Fruit fly (Drosophila melanogaster): ENCODE results near the gene Pburs.

Pburs gene

DNA sequence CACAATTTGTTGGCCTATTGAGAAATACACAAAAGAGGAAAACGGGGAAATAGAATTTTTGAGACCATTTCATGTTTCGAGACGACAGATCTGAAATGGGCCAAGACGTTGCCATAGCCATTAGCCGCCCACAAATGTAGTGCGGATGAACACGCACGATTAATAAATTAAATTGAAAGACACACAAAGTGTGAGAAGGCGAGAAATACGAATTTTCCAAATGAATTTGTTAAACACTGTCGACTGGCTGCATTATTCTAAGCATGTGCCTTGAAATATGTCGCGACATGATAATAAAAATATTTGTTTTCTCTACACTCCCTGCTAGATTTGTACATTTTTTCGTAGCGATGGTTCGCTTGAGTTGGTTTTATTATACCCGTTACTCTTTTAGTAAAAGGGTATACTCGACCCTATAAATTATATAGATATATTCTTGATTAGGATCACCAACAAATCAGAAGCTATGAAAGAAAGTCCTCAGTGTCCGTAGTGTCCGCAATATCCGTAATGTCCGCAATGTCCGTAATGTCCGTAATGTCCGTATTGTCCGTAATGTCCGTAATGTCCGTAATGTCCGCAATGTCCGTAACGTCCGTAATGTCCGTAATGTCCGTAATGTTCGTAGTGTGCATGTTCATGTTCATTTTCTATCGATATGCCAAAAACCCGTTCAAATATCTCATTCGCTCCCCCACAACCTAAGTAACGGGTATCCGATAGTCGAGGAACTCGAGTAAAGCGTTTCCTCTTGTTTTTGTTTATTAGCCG, 40.5 kb downstream of the Pburs start (continued):
- peak; percentile 7 for TF ChIP-seq sug (tag; optimal IDR thresholded peaks at IDR 0.05)
- no peak for TF ChIP-seq Opbp (GFP tag; IDR thresholded peaks at IDR 0.05; ENCODE audit: partially characterized antibody)
- no peak for TF ChIP-seq schlank (tag; optimal IDR thresholded peaks at IDR 0.05)
- no peak for TF ChIP-seq MTF-1 (GFP tag; optimal IDR thresholded peaks at IDR 0.05; ENCODE audit: borderline replicate concordance)
- TF ChIP-seq crc (GFP tag; optimal IDR thresholded peaks at IDR 0.05) = no peak
- peak; percentile 30 for TF ChIP-seq CG1603 (tag; optimal IDR thresholded peaks at IDR 0.05)
- TF ChIP-seq Myb (GFP tag; optimal IDR thresholded peaks at IDR 0.05) = peak; percentile 1
- TF ChIP-seq caup (GFP tag; optimal IDR thresholded peaks at IDR 0.05; ENCODE audit: severe bottlenecking) = no peak
- TF ChIP-seq ro (GFP tag; IDR thresholded peaks at IDR 0.05) = no peak
- no peak for TF ChIP-seq slou (GFP tag; optimal IDR thresholded peaks at IDR 0.05)
- TF ChIP-seq HmgZ (tag; optimal IDR thresholded peaks at IDR 0.05) = no peak
- TF ChIP-seq E2f2 (GFP tag; IDR thresholded peaks at IDR 0.05) = no peak
- no peak for TF ChIP-seq BEAF-32 (GFP tag; optimal IDR thresholded peaks at IDR 0.05)
- TF ChIP-seq CG6654 (GFP tag; optimal IDR thresholded peaks at IDR 0.05) = peak; percentile 28
- no peak for TF ChIP-seq Tbp (GFP tag; optimal IDR thresholded peaks at IDR 0.05)
- peak; percentile 32 for TF ChIP-seq ind (GFP tag; optimal IDR thresholded peaks at IDR 0.05)
- TF ChIP-seq gfzf (GFP tag; optimal IDR thresholded peaks at IDR 0.05) = no peak
- TF ChIP-seq CG11504 (tag; optimal IDR thresholded peaks at IDR 0.05) = peak; percentile 51
- no peak for TF ChIP-seq Spps (tag; optimal IDR thresholded peaks at IDR 0.05)
- TF ChIP-seq run (tag; optimal IDR thresholded peaks at IDR 0.05) = no peak
- no peak for TF ChIP-seq Doc2 (GFP tag; IDR thresholded peaks at IDR 0.05)
- TF ChIP-seq bowl (GFP tag; IDR thresholded peaks at IDR 0.05) = no peak
- TF ChIP-seq fd96Cb (tag; optimal IDR thresholded peaks at IDR 0.05) = peak; percentile 49
- peak; percentile 64 for TF ChIP-seq CG30403 (GFP tag; optimal IDR thresholded peaks at IDR 0.05)
- peak; percentile 91 for TF ChIP-seq sd (tag; optimal IDR thresholded peaks at IDR 0.05)
- no peak for TF ChIP-seq hkb (optimal IDR thresholded peaks at IDR 0.05)
- no peak for TF ChIP-seq hkb (GFP tag; IDR thresholded peaks at IDR 0.05)
- peak; percentile 39 for TF ChIP-seq Blimp-1 (GFP tag; optimal IDR thresholded peaks at IDR 0.05)
- peak; percentile 80 for TF ChIP-seq nau (GFP tag; optimal IDR thresholded peaks at IDR 0.05)
- no peak; the same call in 2 of the 3 replicates for TF ChIP-seq Optix (GFP tag; IDR thresholded peaks at IDR 0.05)
- TF ChIP-seq CG6765 (GFP tag; optimal IDR thresholded peaks at IDR 0.05) = no peak
- TF ChIP-seq Scr (GFP tag; IDR thresholded peaks at IDR 0.05; ENCODE audit: partially characterized antibody) = no peak
- TF ChIP-seq CG1602 (GFP tag; optimal IDR thresholded peaks at IDR 0.05) = peak; percentile 25
- peak; percentile 25 for TF ChIP-seq pnt (GFP tag; optimal IDR thresholded peaks at IDR 0.05)
- no peak for TF ChIP-seq CG15601 (tag; optimal IDR thresholded peaks at IDR 0.05)
- TF ChIP-seq chm (GFP tag; IDR thresholded peaks at IDR 0.05) = no peak
- peak; percentile 21 for TF ChIP-seq gsb-n (tag; optimal IDR thresholded peaks at IDR 0.05)
- no peak for TF ChIP-seq Rx (GFP tag; IDR thresholded peaks at IDR 0.05)
- peak; percentile 55 for TF ChIP-seq Abd-B (GFP tag; optimal IDR thresholded peaks at IDR 0.05)
- no peak for TF ChIP-seq CrebB (tag; optimal IDR thresholded peaks at IDR 0.05)
- peak; percentile 93 for TF ChIP-seq sr (GFP tag; IDR thresholded peaks at IDR 0.05)
- no peak for TF ChIP-seq CG32767 (GFP tag; IDR thresholded peaks at IDR 0.05)
- TF ChIP-seq eve (GFP tag; optimal IDR thresholded peaks at IDR 0.05) = no peak
- TF ChIP-seq sens-2 (GFP tag; IDR thresholded peaks at IDR 0.05) = no peak
- TF ChIP-seq HHEX (GFP tag; optimal IDR thresholded peaks at IDR 0.05) = peak; percentile 36
- peak; percentile 15 for TF ChIP-seq Dip3 (GFP tag; optimal IDR thresholded peaks at IDR 0.05)
- peak; percentile 50 for TF ChIP-seq grau (tag; optimal IDR thresholded peaks at IDR 0.05)
- no peak for TF ChIP-seq Ravus (GFP tag; IDR thresholded peaks at IDR 0.05)
- TF ChIP-seq CG9437 (GFP tag; optimal IDR thresholded peaks at IDR 0.05) = peak; percentile 32
- no peak for TF ChIP-seq CG8478 (optimal IDR thresholded peaks at IDR 0.05)
